In genomic region chr2L:9894871-9895364, dm6 we compare ENCODE assay signal across 1 fruit fly cellular context.
TF ChIP-seq lines count a peak whose summit lies in the region.

TSS of gene Bka (plus strand) at chr2L:9895287.

TF ChIP-seq in whole organism, embryonic, 481 proteins besides CTCF, POLR2A, EP300 and RAD21 (continued from another document and continues in another):
- peak; percentile 53; the same call in 2 of the 3 replicates for TF ChIP-seq Dbx (GFP tag; IDR thresholded peaks at IDR 0.05; lab: Robert Waterston, UW)
- TF ChIP-seq tup (GFP tag; optimal IDR thresholded peaks at IDR 0.05; lab: Kevin White, UChicago) = peak; percentile 13
- no peak for TF ChIP-seq bab2 (GFP tag; optimal IDR thresholded peaks at IDR 0.05; lab: Kevin White, UChicago)
- TF ChIP-seq CG14014 (GFP tag; IDR thresholded peaks at IDR 0.05; lab: Robert Waterston, UW) = no peak
- peak; percentile 2 for TF ChIP-seq CG3163 (GFP tag; optimal IDR thresholded peaks at IDR 0.05; lab: Kevin White, UChicago)
- TF ChIP-seq mirr (GFP tag; optimal IDR thresholded peaks at IDR 0.05; lab: Kevin White, UChicago) = peak; percentile 28
- peak; percentile 22; the same call in 1 of the 2 replicates for TF ChIP-seq ranshi (GFP tag; IDR thresholded peaks at IDR 0.05; lab: Robert Waterston, UW)
- TF ChIP-seq org-1 (GFP tag; optimal IDR thresholded peaks at IDR 0.05; lab: Kevin White, UChicago) = peak; percentile 8
- TF ChIP-seq jigr1 (GFP tag; IDR thresholded peaks at IDR 0.05; lab: Robert Waterston, UW) = no peak
- peak; percentile 78 for TF ChIP-seq CG17568 (GFP tag; optimal IDR thresholded peaks at IDR 0.05; lab: Kevin White, UChicago)
- no peak for TF ChIP-seq gro (GFP tag; optimal IDR thresholded peaks at IDR 0.05; lab: Kevin White, UChicago)
- TF ChIP-seq CG10543 (GFP tag; optimal IDR thresholded peaks at IDR 0.05; lab: Kevin White, UChicago) = peak; percentile 77
- peak; percentile 34; the same call in 1 of the 2 replicates for TF ChIP-seq onecut (GFP tag; IDR thresholded peaks at IDR 0.05; lab: Robert Waterston, UW)
- no peak for TF ChIP-seq CG16779 (GFP tag; IDR thresholded peaks at IDR 0.05; lab: Robert Waterston, UW)
- TF ChIP-seq Blimp-1 (GFP tag; optimal IDR thresholded peaks at IDR 0.05; lab: Kevin White, UChicago) = no peak
- TF ChIP-seq CG1602 (GFP tag; optimal IDR thresholded peaks at IDR 0.05; lab: Kevin White, UChicago) = no peak
- TF ChIP-seq run (tag; optimal IDR thresholded peaks at IDR 0.05; lab: Kevin White, UChicago) = no peak
- TF ChIP-seq Lhr (GFP tag; optimal IDR thresholded peaks at IDR 0.05; lab: Kevin White, UChicago) = peak; percentile 70
- TF ChIP-seq TFAM (GFP tag; optimal IDR thresholded peaks at IDR 0.05; lab: Kevin White, UChicago) = no peak
- peak; percentile 1 for TF ChIP-seq CG13123 (GFP tag; optimal IDR thresholded peaks at IDR 0.05; lab: Kevin White, UChicago)
- peak; percentile 65 for TF ChIP-seq MBD-R2 (GFP tag; IDR thresholded peaks at IDR 0.05; lab: Robert Waterston, UW)
- peak; percentile 56 for TF ChIP-seq tap (tag; optimal IDR thresholded peaks at IDR 0.05; lab: Kevin White, UChicago)
- peak; percentile 22 for TF ChIP-seq CG10274 (GFP tag; optimal IDR thresholded peaks at IDR 0.05; lab: Kevin White, UChicago)
- TF ChIP-seq CG31224 (GFP tag; IDR thresholded peaks at IDR 0.05; lab: Robert Waterston, UW) = 0 out of 2 replicates have a peak, but pooled peaks have one; percentile 9
- TF ChIP-seq Xrp1 (GFP tag; IDR thresholded peaks at IDR 0.05; lab: Robert Waterston, UW) = no peak
- no peak for TF ChIP-seq Ssrp (tag; optimal IDR thresholded peaks at IDR 0.05; lab: Kevin White, UChicago)
- TF ChIP-seq Asciz (GFP tag; optimal IDR thresholded peaks at IDR 0.05; lab: Kevin White, UChicago) = peak; percentile 52
- TF ChIP-seq tgo (GFP tag; IDR thresholded peaks at IDR 0.05; lab: Robert Waterston, UW) = no peak
- TF ChIP-seq slbo (GFP tag; IDR thresholded peaks at IDR 0.05; lab: Robert Waterston, UW) = 0 out of 2 replicates have a peak, but pooled peaks have one; percentile 28
- peak; percentile 8 for TF ChIP-seq CG2875 (GFP tag; optimal IDR thresholded peaks at IDR 0.05; lab: Kevin White, UChicago)
- no peak for TF ChIP-seq CG32772 (GFP tag; IDR thresholded peaks at IDR 0.05; lab: Robert Waterston, UW)
- TF ChIP-seq Mrtf (GFP tag; IDR thresholded peaks at IDR 0.05; lab: Robert Waterston, UW) = no peak
- TF ChIP-seq kah (GFP tag; optimal IDR thresholded peaks at IDR 0.05; lab: Kevin White, UChicago) = peak; percentile 45
- TF ChIP-seq NFAT (GFP tag; IDR thresholded peaks at IDR 0.05; lab: Robert Waterston, UW) = peak; percentile 69; the same call in 1 of the 2 replicates
- TF ChIP-seq z (GFP tag; IDR thresholded peaks at IDR 0.05; lab: Robert Waterston, UW) = no peak
- TF ChIP-seq Side (GFP tag; optimal IDR thresholded peaks at IDR 0.05; lab: Kevin White, UChicago) = no peak
- no peak for TF ChIP-seq dysf (GFP tag; IDR thresholded peaks at IDR 0.05; lab: Robert Waterston, UW)
- TF ChIP-seq CG1603 (tag; optimal IDR thresholded peaks at IDR 0.05; lab: Kevin White, UChicago) = peak; percentile 78
- TF ChIP-seq B-H1 (GFP tag; IDR thresholded peaks at IDR 0.05; lab: Robert Waterston, UW) = no peak
- TF ChIP-seq CG12236 (GFP tag; optimal IDR thresholded peaks at IDR 0.05; lab: Kevin White, UChicago) = no peak
- TF ChIP-seq Oli (tag; optimal IDR thresholded peaks at IDR 0.05; lab: Kevin White, UChicago) = peak; percentile 31
- TF ChIP-seq CG11696 (GFP tag; IDR thresholded peaks at IDR 0.05; lab: Robert Waterston, UW) = no peak
- no peak for TF ChIP-seq Chrac-16 (GFP tag; optimal IDR thresholded peaks at IDR 0.05; lab: Kevin White, UChicago)
- no peak for TF ChIP-seq CG6854 (GFP tag; optimal IDR thresholded peaks at IDR 0.05; lab: Kevin White, UChicago)
- TF ChIP-seq CG12769 (tag; optimal IDR thresholded peaks at IDR 0.05; lab: Kevin White, UChicago) = peak; percentile 55
- TF ChIP-seq CG7271 (tag; optimal IDR thresholded peaks at IDR 0.05; lab: Kevin White, UChicago) = peak; percentile 34
- no peak for TF ChIP-seq corto (GFP tag; optimal IDR thresholded peaks at IDR 0.05; lab: Kevin White, UChicago)
- TF ChIP-seq CG6175 (GFP tag; IDR thresholded peaks at IDR 0.05; lab: Robert Waterston, UW) = no peak
- no peak for TF ChIP-seq CG9215 (GFP tag; IDR thresholded peaks at IDR 0.05; lab: Robert Waterston, UW)
- peak; percentile 85 for TF ChIP-seq CG8924 (tag; optimal IDR thresholded peaks at IDR 0.05; lab: Kevin White, UChicago)
- no peak for TF ChIP-seq ind (GFP tag; optimal IDR thresholded peaks at IDR 0.05; lab: Kevin White, UChicago)
- TF ChIP-seq vvl (GFP tag; IDR thresholded peaks at IDR 0.05; lab: Robert Waterston, UW) = peak; percentile 85
- peak; percentile 100 for TF ChIP-seq Dll (GFP tag; IDR thresholded peaks at IDR 0.05; lab: Robert Waterston, UW; ENCODE audit: partially characterized antibody)
- peak; percentile 76 for TF ChIP-seq CG15601 (tag; optimal IDR thresholded peaks at IDR 0.05; lab: Kevin White, UChicago)
- peak; percentile 63 for TF ChIP-seq CG6254 (GFP tag; optimal IDR thresholded peaks at IDR 0.05; lab: Kevin White, UChicago)
- no peak for TF ChIP-seq fd102C (GFP tag; optimal IDR thresholded peaks at IDR 0.05; lab: Kevin White, UChicago)
- peak; percentile 29 for TF ChIP-seq CG4854 (GFP tag; optimal IDR thresholded peaks at IDR 0.05; lab: Kevin White, UChicago)
- TF ChIP-seq CG16815 (GFP tag; optimal IDR thresholded peaks at IDR 0.05; lab: Kevin White, UChicago) = no peak
- peak; percentile 46 for TF ChIP-seq exex (tag; optimal IDR thresholded peaks at IDR 0.05; lab: Kevin White, UChicago)
- TF ChIP-seq CG9817 (tag; optimal IDR thresholded peaks at IDR 0.05; lab: Kevin White, UChicago) = peak; percentile 30
- TF ChIP-seq Rfx (GFP tag; IDR thresholded peaks at IDR 0.05; lab: Robert Waterston, UW) = peak; percentile 41
- TF ChIP-seq bowl (GFP tag; IDR thresholded peaks at IDR 0.05; lab: Robert Waterston, UW) = no peak
- no peak for TF ChIP-seq CG12104 (GFP tag; optimal IDR thresholded peaks at IDR 0.05; lab: Kevin White, UChicago)
- TF ChIP-seq Bdp1 (GFP tag; optimal IDR thresholded peaks at IDR 0.05; lab: Kevin White, UChicago) = no peak
- TF ChIP-seq CG4328 (GFP tag; optimal IDR thresholded peaks at IDR 0.05; lab: Kevin White, UChicago) = peak; percentile 40
- no peak for TF ChIP-seq Neu2 (GFP tag; optimal IDR thresholded peaks at IDR 0.05; lab: Kevin White, UChicago; ENCODE audit: borderline replicate concordance)
- no peak for TF ChIP-seq Optix (GFP tag; IDR thresholded peaks at IDR 0.05; lab: Robert Waterston, UW)
- peak in 1 of 2 experiments; percentile 23 for TF ChIP-seq dpn (GFP tag; optimal IDR thresholded peaks at IDR 0.05; lab: Kevin White, UChicago)
- no peak for TF ChIP-seq CG11085 (GFP tag; IDR thresholded peaks at IDR 0.05; lab: Robert Waterston, UW)
- peak; percentile 75 for TF ChIP-seq CG10147 (GFP tag; optimal IDR thresholded peaks at IDR 0.05; lab: Kevin White, UChicago)
- no peak for TF ChIP-seq slou (GFP tag; optimal IDR thresholded peaks at IDR 0.05; lab: Kevin White, UChicago)
- no peak for TF ChIP-seq CG12744 (GFP tag; optimal IDR thresholded peaks at IDR 0.05; lab: Kevin White, UChicago)
- TF ChIP-seq luna (GFP tag; optimal IDR thresholded peaks at IDR 0.05; lab: Kevin White, UChicago) = no peak
- TF ChIP-seq CG7745 (tag; optimal IDR thresholded peaks at IDR 0.05; lab: Kevin White, UChicago) = no peak
- TF ChIP-seq nom (GFP tag; optimal IDR thresholded peaks at IDR 0.05; lab: Kevin White, UChicago) = peak; percentile 53
- peak; percentile 95 for TF ChIP-seq bbx (GFP tag; IDR thresholded peaks at IDR 0.05; lab: Robert Waterston, UW; ENCODE audit: partially characterized antibody)
- peak; percentile 82 for TF ChIP-seq CG10267 (tag; optimal IDR thresholded peaks at IDR 0.05; lab: Kevin White, UChicago)
- no peak for TF ChIP-seq pum (GFP tag; optimal IDR thresholded peaks at IDR 0.05; lab: Kevin White, UChicago)
- TF ChIP-seq al (GFP tag; IDR thresholded peaks at IDR 0.05; lab: Robert Waterston, UW) = no peak
- TF ChIP-seq CG4404 (GFP tag; IDR thresholded peaks at IDR 0.05; lab: Robert Waterston, UW) = no peak
- peak; percentile 17; the same call in 1 of the 2 replicates for TF ChIP-seq wdn (GFP tag; IDR thresholded peaks at IDR 0.05; lab: Robert Waterston, UW)
- peak in 1 of 2 experiments; percentile 52 for TF ChIP-seq Hr51 (GFP tag; optimal IDR thresholded peaks at IDR 0.05; lab: Kevin White, UChicago)
- TF ChIP-seq fd64A (GFP tag; optimal IDR thresholded peaks at IDR 0.05; lab: Kevin White, UChicago) = peak; percentile 18
- no peak for TF ChIP-seq CG3065 (GFP tag; optimal IDR thresholded peaks at IDR 0.05; lab: Kevin White, UChicago)
- TF ChIP-seq tin (GFP tag; optimal IDR thresholded peaks at IDR 0.05; lab: Kevin White, UChicago) = no peak
- TF ChIP-seq CG6683 (GFP tag; optimal IDR thresholded peaks at IDR 0.05; lab: Kevin White, UChicago) = peak; percentile 47
- TF ChIP-seq CG4820 (GFP tag; optimal IDR thresholded peaks at IDR 0.05; lab: Kevin White, UChicago) = no peak
- TF ChIP-seq klu (GFP tag; IDR thresholded peaks at IDR 0.05; lab: Robert Waterston, UW) = no peak
- peak; percentile 75 for TF ChIP-seq CG8290 (GFP tag; optimal IDR thresholded peaks at IDR 0.05; lab: Kevin White, UChicago)
- TF ChIP-seq CG8290 (tag; optimal IDR thresholded peaks at IDR 0.05; lab: Kevin White, UChicago) = peak; percentile 56 to 66
- TF ChIP-seq CG10654 (GFP tag; optimal IDR thresholded peaks at IDR 0.05; lab: Kevin White, UChicago) = no peak
- TF ChIP-seq Eip74EF (GFP tag; optimal IDR thresholded peaks at IDR 0.05; lab: Kevin White, UChicago) = peak in 1 of 2 experiments; percentile 65
- no peak for TF ChIP-seq dmrt99B (tag; optimal IDR thresholded peaks at IDR 0.05; lab: Kevin White, UChicago)
- peak; percentile 60 for TF ChIP-seq D19A (tag; optimal IDR thresholded peaks at IDR 0.05; lab: Kevin White, UChicago)
- no peak for TF ChIP-seq Hey (tag; optimal IDR thresholded peaks at IDR 0.05; lab: Kevin White, UChicago)
- no peak for TF ChIP-seq ftz-f1 (GFP tag; optimal IDR thresholded peaks at IDR 0.05; lab: Kevin White, UChicago)
- no peak for TF ChIP-seq CG14965 (GFP tag; optimal IDR thresholded peaks at IDR 0.05; lab: Kevin White, UChicago; ENCODE audit: borderline replicate concordance)
- no peak for TF ChIP-seq HLHmδ (GFP tag; optimal IDR thresholded peaks at IDR 0.05; lab: Kevin White, UChicago)
- peak; percentile 79 for TF ChIP-seq CG17385 (GFP tag; optimal IDR thresholded peaks at IDR 0.05; lab: Kevin White, UChicago)
- no peak for TF ChIP-seq tx (GFP tag; optimal IDR thresholded peaks at IDR 0.05; lab: Kevin White, UChicago)
- peak; percentile 65 for TF ChIP-seq nau (GFP tag; optimal IDR thresholded peaks at IDR 0.05; lab: Kevin White, UChicago)
- no peak for TF ChIP-seq lmd (GFP tag; IDR thresholded peaks at IDR 0.05; lab: Robert Waterston, UW)
- peak; percentile 62 for TF ChIP-seq CG32532 (GFP tag; IDR thresholded peaks at IDR 0.05; lab: Robert Waterston, UW)
- no peak for TF ChIP-seq seq (GFP tag; IDR thresholded peaks at IDR 0.05; lab: Robert Waterston, UW)
- peak; percentile 49 for TF ChIP-seq gem (tag; optimal IDR thresholded peaks at IDR 0.05; lab: Kevin White, UChicago)
- TF ChIP-seq zfh2 (GFP tag; optimal IDR thresholded peaks at IDR 0.05; lab: Kevin White, UChicago) = no peak
- TF ChIP-seq gcm (GFP tag; optimal IDR thresholded peaks at IDR 0.05; lab: Kevin White, UChicago) = peak; percentile 69
- peak; percentile 22 for TF ChIP-seq CG18011 (GFP tag; optimal IDR thresholded peaks at IDR 0.05; lab: Kevin White, UChicago)
- peak; percentile 99 for TF ChIP-seq Doc3 (GFP tag; IDR thresholded peaks at IDR 0.05; lab: Robert Waterston, UW; ENCODE audit: partially characterized antibody)
- peak; percentile 72 for TF ChIP-seq Vsx1 (GFP tag; optimal IDR thresholded peaks at IDR 0.05; lab: Kevin White, UChicago)
- no peak for TF ChIP-seq Usf (GFP tag; optimal IDR thresholded peaks at IDR 0.05; lab: Kevin White, UChicago)
- peak; percentile 65 for TF ChIP-seq CG15011 (GFP tag; optimal IDR thresholded peaks at IDR 0.05; lab: Kevin White, UChicago)
- peak; percentile 21 for TF ChIP-seq zen (tag; optimal IDR thresholded peaks at IDR 0.05; lab: Kevin White, UChicago)
- TF ChIP-seq PHDP (tag; optimal IDR thresholded peaks at IDR 0.05; lab: Kevin White, UChicago) = peak; percentile 69
- peak; percentile 20 for TF ChIP-seq CG18476 (GFP tag; optimal IDR thresholded peaks at IDR 0.05; lab: Kevin White, UChicago)
- TF ChIP-seq danr (GFP tag; IDR thresholded peaks at IDR 0.05; lab: Robert Waterston, UW) = no peak
- TF ChIP-seq Mad (GFP tag; optimal IDR thresholded peaks at IDR 0.05; lab: Kevin White, UChicago) = peak; percentile 15
- no peak for TF ChIP-seq en (GFP tag; optimal IDR thresholded peaks at IDR 0.05; lab: Kevin White, UChicago)
- peak; percentile 94 for TF ChIP-seq mld (GFP tag; IDR thresholded peaks at IDR 0.05; lab: Robert Waterston, UW; ENCODE audit: partially characterized antibody)
- TF ChIP-seq CG34376 (GFP tag; optimal IDR thresholded peaks at IDR 0.05; lab: Kevin White, UChicago) = peak; percentile 85
- TF ChIP-seq stc (GFP tag; IDR thresholded peaks at IDR 0.05; lab: Robert Waterston, UW) = no peak
- peak; percentile 61 for TF ChIP-seq CG2678 (tag; optimal IDR thresholded peaks at IDR 0.05; lab: Kevin White, UChicago)
- no peak for TF ChIP-seq hkb (optimal IDR thresholded peaks at IDR 0.05; lab: Kevin White, UChicago)
- TF ChIP-seq hkb (GFP tag; IDR thresholded peaks at IDR 0.05; lab: Robert Waterston, UW) = peak; percentile 59
- no peak for TF ChIP-seq aop (GFP tag; IDR thresholded peaks at IDR 0.05; lab: Robert Waterston, UW)
- no peak for TF ChIP-seq Oaz (GFP tag; IDR thresholded peaks at IDR 0.05; lab: Robert Waterston, UW)
- TF ChIP-seq grau (tag; optimal IDR thresholded peaks at IDR 0.05; lab: Kevin White, UChicago) = peak; percentile 73
- TF ChIP-seq her (GFP tag; optimal IDR thresholded peaks at IDR 0.05; lab: Kevin White, UChicago) = peak; percentile 40
- TF ChIP-seq CG9797 (GFP tag; optimal IDR thresholded peaks at IDR 0.05; lab: Kevin White, UChicago) = peak; percentile 57
- no peak for TF ChIP-seq CG10959 (GFP tag; IDR thresholded peaks at IDR 0.05; lab: Robert Waterston, UW)
- peak; percentile 26 for TF ChIP-seq CG30403 (GFP tag; optimal IDR thresholded peaks at IDR 0.05; lab: Kevin White, UChicago)
- no peak for TF ChIP-seq CG9876 (GFP tag; optimal IDR thresholded peaks at IDR 0.05; lab: Kevin White, UChicago)
- peak; percentile 21 for TF ChIP-seq fd3F (GFP tag; optimal IDR thresholded peaks at IDR 0.05; lab: Kevin White, UChicago)
- no peak for TF ChIP-seq CG14667 (GFP tag; IDR thresholded peaks at IDR 0.05; lab: Robert Waterston, UW)
- TF ChIP-seq CG15269 (tag; optimal IDR thresholded peaks at IDR 0.05; lab: Kevin White, UChicago) = peak; percentile 24
